Worm (Caenorhabditis elegans): ENCODE measurements around the gene mam-7.

The mam-7 gene

ce11 chrIII:9912501-9912900 is 19.5 kb downstream of the mam-7 start:
- TF ChIP-seq let-607 (tag; optimal IDR thresholded peaks at IDR 0.05) (no peak), lin-35 (GFP tag; optimal IDR thresholded peaks at IDR 0.05) (peak in 1 of 3 experiments; percentile 43), lin-40 (tag; optimal IDR thresholded peaks at IDR 0.05) (no peak), snpc-3.4 (tag; optimal IDR thresholded peaks at IDR 0.05) (no peak), tlf-1 (GFP tag; optimal IDR thresholded peaks at IDR 0.05) (no peak), rpc-1 (optimal IDR thresholded peaks at IDR 0.05) (no peak), rpc-1 (tag; optimal IDR thresholded peaks at IDR 0.05) (no peak), cebp-1 (GFP tag; IDR thresholded peaks at IDR 0.05) (peak; percentile 80; the same call in 1 of the 2 replicates), cebp-1 (tag; optimal IDR thresholded peaks at IDR 0.05) (peak; percentile 93)

DNA sequence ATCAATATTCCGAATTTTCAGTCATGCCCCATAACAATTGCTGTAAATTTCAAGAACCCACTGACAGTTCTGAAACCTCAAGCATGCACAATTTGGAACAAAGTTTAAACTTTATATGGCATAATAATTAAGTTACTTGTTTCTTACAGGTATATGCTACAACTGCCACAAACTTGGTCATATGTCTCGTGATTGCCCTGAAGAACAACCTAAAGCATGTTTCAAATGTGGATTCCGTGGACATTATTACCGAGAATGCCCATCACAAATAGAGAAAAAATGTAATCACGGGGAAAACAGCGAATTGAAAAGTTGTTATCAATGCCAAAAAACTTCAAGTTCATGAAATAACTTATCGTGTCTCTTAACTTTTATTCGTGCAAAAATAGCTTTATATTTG is 20.0 kb downstream of the mam-7 start:
- no peak for TF ChIP-seq hmg-20 (GFP tag; IDR thresholded peaks at IDR 0.05)
- TF ChIP-seq chd-7 (tag; optimal IDR thresholded peaks at IDR 0.05), result no peak
- TF ChIP-seq rec-8 (tag; optimal IDR thresholded peaks at IDR 0.05), result no peak
- TF ChIP-seq nhr-90 (tag; optimal IDR thresholded peaks at IDR 0.05), result no peak
- TF ChIP-seq sea-2 (GFP tag; IDR thresholded peaks at IDR 0.05), result no peak
- TF ChIP-seq nhr-80 (tag; optimal IDR thresholded peaks at IDR 0.05), result peak; percentile 37

DNA sequence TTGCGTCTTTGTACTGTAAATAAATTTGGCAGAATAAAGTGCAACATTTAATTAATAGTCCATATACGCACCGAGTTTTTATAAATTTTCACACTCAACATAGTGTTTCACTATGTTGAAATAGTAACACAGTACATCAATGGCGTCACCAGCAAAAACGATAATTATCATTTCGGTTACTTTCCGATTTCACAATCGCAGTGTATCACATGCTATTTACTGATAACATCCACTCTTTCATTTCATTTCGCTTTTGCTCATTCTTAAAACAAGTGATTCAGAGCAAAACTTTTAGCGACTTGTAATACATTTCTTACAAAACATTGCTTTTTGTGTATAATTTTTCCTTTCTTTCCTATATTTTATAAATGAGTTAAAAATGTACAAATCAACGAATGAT is 20.8 kb downstream of the mam-7 start, which contains the start of gene cbp-3:
TSS of gene cbp-3 (plus strand) at position 272 of the 400 bp plus-strand sequence.
- no peak for TF ChIP-seq him-1 (tag; optimal IDR thresholded peaks at IDR 0.05)
- TF ChIP-seq cebp-1 (GFP tag; IDR thresholded peaks at IDR 0.05), result peak; percentile 95
- TF ChIP-seq cebp-1 (tag; optimal IDR thresholded peaks at IDR 0.05), result peak; percentile 95
- no peak for TF ChIP-seq Y53G8AR.9 (GFP tag; conservative IDR thresholded peaks at IDR 0.05)
- peak; percentile 69 for TF ChIP-seq nhr-80 (tag; optimal IDR thresholded peaks at IDR 0.05)

DNA sequence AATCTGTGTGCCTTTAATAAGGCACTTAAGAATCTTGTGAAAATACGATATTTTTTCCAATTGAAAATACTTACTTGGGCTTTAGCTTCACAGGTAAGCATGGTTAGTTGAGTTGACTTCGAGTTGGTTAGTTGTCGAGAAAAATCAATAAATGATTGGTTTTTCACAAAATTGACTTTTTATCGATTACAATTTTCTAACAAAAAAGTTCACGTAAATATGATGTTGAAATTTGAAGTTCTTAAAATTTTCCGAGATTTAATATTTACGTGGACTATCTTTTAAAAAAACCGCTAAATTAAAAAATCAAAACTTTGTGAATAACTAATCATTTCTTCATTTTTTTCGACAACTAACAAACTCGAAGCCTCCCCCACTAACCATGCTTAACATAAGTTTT is 27.8 kb downstream of the mam-7 start, which contains the start of gene F40F12.3:
TSS of gene F40F12.3 (minus strand) at position 101 of the 400 bp plus-strand sequence.
- TF ChIP-seq madf-6 (GFP tag; IDR thresholded peaks at IDR 0.05) (no peak), fkh-3 (tag; optimal IDR thresholded peaks at IDR 0.05) (no peak), madf-10 (tag; optimal IDR thresholded peaks at IDR 0.05) (no peak), C17E4.6 (GFP tag; IDR thresholded peaks at IDR 0.05) (no peak), ceh-27 (GFP tag; optimal IDR thresholded peaks at IDR 0.05) (no peak), hsf-1 (GFP tag; IDR thresholded peaks at IDR 0.05) (no peak), nfya-1 (tag; optimal IDR thresholded peaks at IDR 0.05; ENCODE audit: borderline replicate concordance, insufficient read depth) (no peak), die-1 (tag; optimal IDR thresholded peaks at IDR 0.05) (no peak), nhr-179 (tag; optimal IDR thresholded peaks at IDR 0.05) (no peak), ceh-91 (GFP tag; IDR thresholded peaks at IDR 0.05) (no peak), pha-4 (tag; optimal IDR thresholded peaks at IDR 0.05) (no peak), Y56A3A.18 (GFP tag; IDR thresholded peaks at IDR 0.05) (no peak), B0019.2 (GFP tag; conservative IDR thresholded peaks at IDR 0.05) (no peak), atf-7 (tag; optimal IDR thresholded peaks at IDR 0.05) (no peak), efl-1 (GFP tag; optimal IDR thresholded peaks at IDR 0.05) (no peak), attf-5 (GFP tag; optimal IDR thresholded peaks at IDR 0.05) (no peak), D2030.7 (GFP tag; IDR thresholded peaks at IDR 0.05) (no peak), dpl-1 (GFP tag; optimal IDR thresholded peaks at IDR 0.05) (no peak), F52B5.7 (tag; optimal IDR thresholded peaks at IDR 0.05) (no peak), attf-3 (GFP tag; conservative IDR thresholded peaks at IDR 0.05) (no peak)
